Worm (Caenorhabditis elegans) whole organism, L3 larva: ENCODE data around the gene K06A4.6.
A peak's percentile ranks its signal among the peaks of the same experiment; 100 is the strongest.
"Not testable (repeated sequence)": the region's sequence is repeated elsewhere in the genome, so short reads cannot be mapped to it uniquely, and the experiment has no call there.

Source experiments
- ZK546.5 ChIP-seq: sonication (generic microtip); optimal IDR thresholded peaks from 2 replicates; lab custom pipeline; 2017; ENCODE audit warnings: missing biosample characterization, missing genetic modification characterization
- ceh-28 ChIP-seq: fragments of 150-350 bp; optimal IDR thresholded peaks from 2 replicates; lab custom pipeline; 2014; ENCODE audit warnings: missing biosample characterization, missing genetic modification reagents, missing genetic modification characterization
- ceh-82 ChIP-seq: fragments of 150-350 bp; optimal IDR thresholded peaks from 2 replicates; lab custom pipeline; 2014; ENCODE audit warnings: missing biosample characterization, missing genetic modification characterization
- egl-27 ChIP-seq: sonication (generic microtip); optimal IDR thresholded peaks from 4 replicates; lab custom pipeline; 2017; ENCODE audit warnings: missing biosample characterization, missing genetic modification reagents, missing genetic modification characterization
- elt-2 ChIP-seq: sonication (generic microtip); optimal IDR thresholded peaks from 2 replicates; lab custom pipeline; 2016; ENCODE audit warnings: missing genetic modification reagents, mild to moderate bottlenecking, missing genetic modification characterization, missing compliant biosample characterization
- fkh-2 ChIP-seq: fragments of 150-350 bp; optimal IDR thresholded peaks from 2 replicates; lab custom pipeline; 2014; ENCODE audit warnings: missing biosample characterization, missing genetic modification reagents, missing genetic modification characterization
- fos-1 ChIP-seq: fragments of 150-350 bp; optimal IDR thresholded peaks from 2 replicates; lab custom pipeline; 2014; ENCODE audit warnings: missing biosample characterization, missing genetic modification characterization
- jun-1 ChIP-seq: fragments of 150-350 bp; optimal IDR thresholded peaks from 2 replicates; lab custom pipeline; 2014; ENCODE audit warnings: missing biosample characterization, missing genetic modification reagents, missing genetic modification characterization
- lsy-12 ChIP-seq: sonication (generic microtip); optimal IDR thresholded peaks from 2 replicates; lab custom pipeline; 2016; ENCODE audit warnings: mild to moderate bottlenecking, missing genetic modification characterization, missing compliant biosample characterization
- nfya-1 ChIP-seq: sonication (generic microtip); optimal IDR thresholded peaks from 2 replicates; lab custom pipeline; 2017; ENCODE audit warnings: missing genetic modification characterization, mild to moderate bottlenecking, missing compliant biosample characterization, antibody characterized with exemption, moderate library complexity; ENCODE audit not compliant: insufficient read depth
- nhr-11 ChIP-seq: fragments of 150-350 bp; optimal IDR thresholded peaks from 2 replicates; lab custom pipeline; 2014; ENCODE audit warnings: missing biosample characterization, missing genetic modification characterization
- nhr-12 ChIP-seq: fragments of 150-350 bp; optimal IDR thresholded peaks from 2 replicates; lab custom pipeline; 2014; ENCODE audit warnings: missing biosample characterization, missing genetic modification characterization
- nhr-237 ChIP-seq: fragments of 150-350 bp; optimal IDR thresholded peaks from 2 replicates; lab custom pipeline; 2014; ENCODE audit warnings: missing biosample characterization, missing genetic modification characterization
- nhr-28 ChIP-seq: fragments of 150-350 bp; optimal IDR thresholded peaks from 2 replicates; lab custom pipeline; 2014; ENCODE audit warnings: missing biosample characterization, missing genetic modification characterization
- nhr-67 ChIP-seq: fragments of 150-350 bp; optimal IDR thresholded peaks from 2 replicates; lab custom pipeline; 2014; ENCODE audit warnings: missing biosample characterization, missing genetic modification characterization
- nhr-77 ChIP-seq: fragments of 150-350 bp; optimal IDR thresholded peaks from 2 replicates; lab custom pipeline; 2014; ENCODE audit warnings: missing biosample characterization, missing genetic modification characterization
- pha-4 ChIP-seq: fragments of 150-350 bp; optimal IDR thresholded peaks from 2 replicates; lab custom pipeline; 2014; ENCODE audit warnings: missing biosample characterization, missing genetic modification reagents, missing genetic modification characterization
- pqm-1 ChIP-seq: fragments of 150-350 bp; optimal IDR thresholded peaks from 2 replicates; lab custom pipeline; 2017; ENCODE audit warnings: missing biosample characterization, missing genetic modification characterization, inconsistent platforms
- skn-1 ChIP-seq: fragments of 150-350 bp; optimal IDR thresholded peaks from 2 replicates; lab custom pipeline; 2014; ENCODE audit warnings: missing biosample characterization, missing genetic modification characterization
- tbx-2 ChIP-seq: sonication (generic microtip); optimal IDR thresholded peaks from 2 replicates; lab custom pipeline; 2016; ENCODE audit warnings: mild to moderate bottlenecking, missing genetic modification characterization, missing compliant biosample characterization
- ztf-11 ChIP-seq: fragments of 150-350 bp; optimal IDR thresholded peaks from 2 replicates; lab custom pipeline; 2014; ENCODE audit warnings: missing biosample characterization, missing genetic modification characterization

Gene K06A4.6

DNA sequence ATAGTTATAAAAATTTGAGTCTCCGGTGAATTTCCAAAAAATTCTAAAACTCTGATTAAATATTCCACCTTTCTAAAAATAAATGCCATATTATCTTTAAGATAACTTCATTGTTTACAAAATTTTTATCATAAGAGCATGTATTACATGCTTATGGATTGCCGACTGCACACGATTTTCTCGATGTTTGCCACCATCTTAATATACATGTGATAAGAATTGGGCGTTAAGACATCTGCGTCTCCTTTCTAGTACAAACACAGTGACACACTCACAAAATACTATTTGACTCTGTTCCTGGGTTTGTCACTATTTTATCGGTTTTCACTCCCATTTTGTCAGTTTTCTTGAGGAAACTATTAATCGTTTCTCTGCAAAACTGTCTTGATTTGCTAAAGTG lies 37.4 kb downstream of the K06A4.6 start:
- TF ChIP-seq pqm-1 (tag; lab: Kevin White, UChicago) (peak; percentile 90), pha-4 (peak; percentile 89), nhr-77 (tag; lab: Kevin White, UChicago) (no peak), skn-1 (no peak), elt-2 (tag; lab: Kevin White, UChicago) (peak; percentile 96), nhr-28 (tag; lab: Kevin White, UChicago) (no peak), tbx-2 (no peak), jun-1 (peak; percentile 39)

DNA sequence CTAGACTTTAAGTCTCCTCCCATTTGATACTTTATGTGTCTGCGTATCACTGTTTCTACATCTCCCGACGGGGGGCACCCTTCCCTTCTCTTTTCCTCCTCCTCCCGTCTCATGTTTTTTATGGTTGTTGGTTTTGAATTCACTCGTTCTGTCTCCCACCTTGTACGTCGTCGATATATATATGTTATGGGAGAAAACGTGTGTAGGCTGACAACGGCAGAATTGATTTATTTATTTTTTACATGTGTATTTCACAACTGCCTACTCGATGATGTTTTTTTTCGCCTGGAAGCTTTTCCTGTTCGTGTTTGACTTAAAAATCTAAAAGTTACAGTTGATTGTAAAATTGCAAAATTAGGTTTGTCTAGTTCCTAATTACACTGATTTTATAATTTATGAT lies 38.0 kb downstream of the K06A4.6 start:
- peak; percentile 14 for TF ChIP-seq pha-4
- TF ChIP-seq tbx-2: no peak
- peak; percentile 17 for TF ChIP-seq elt-2 (tag; lab: Kevin White, UChicago)
- TF ChIP-seq fos-1 (tag; lab: Kevin White, UChicago): no peak

DNA sequence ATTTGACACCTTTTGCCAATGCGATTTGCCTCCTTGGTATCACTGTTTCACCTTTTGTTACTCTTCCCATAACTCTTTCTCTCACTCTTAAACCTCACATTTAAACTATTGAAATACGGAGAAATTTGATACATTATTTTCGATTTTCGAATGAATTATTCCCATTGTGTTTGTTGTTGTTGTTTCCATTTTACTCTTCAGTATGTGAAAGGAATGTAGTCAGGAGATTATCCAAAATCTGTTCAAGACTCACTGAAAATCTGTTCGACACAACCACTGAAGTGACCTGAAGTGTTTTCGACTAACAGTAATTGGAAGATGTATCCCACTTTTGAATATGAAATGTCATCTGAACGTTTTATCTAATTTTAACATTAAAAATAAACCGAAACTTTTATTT lies 39.4 kb downstream of the K06A4.6 start:
- TF ChIP-seq pha-4 (no peak), nfya-1 (tag; lab: Kevin White, UChicago) (no peak), nhr-67 (tag; lab: Kevin White, UChicago) (no peak), nhr-12 (tag; lab: Kevin White, UChicago) (no peak), ceh-28 (no peak), egl-27 (no peak)

DNA sequence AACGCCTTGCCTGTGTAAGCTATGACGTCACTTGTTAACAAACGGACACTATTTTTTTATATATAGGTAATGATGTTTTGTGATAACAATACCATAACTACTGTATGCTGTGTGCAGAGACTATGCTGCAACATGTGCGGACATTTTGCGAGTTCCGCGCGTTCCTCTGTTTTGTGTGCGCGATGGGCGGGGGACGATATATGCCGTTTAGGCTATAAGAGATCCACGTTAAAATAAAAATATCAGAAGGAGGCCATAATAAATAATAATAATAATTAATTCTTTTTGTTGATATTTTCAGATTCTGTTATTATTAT lies 40.5 kb downstream of the K06A4.6 start:
- no peak for TF ChIP-seq ZK546.5
- TF ChIP-seq lsy-12 (tag; lab: Kevin White, UChicago): no peak
- TF ChIP-seq ceh-82 (tag; lab: Kevin White, UChicago): no peak
- no peak for TF ChIP-seq pqm-1 (tag; lab: Kevin White, UChicago)
- TF ChIP-seq ztf-11 (tag; lab: Kevin White, UChicago): no peak
- TF ChIP-seq egl-27: no peak
- TF ChIP-seq nhr-11 (tag; lab: Kevin White, UChicago): no peak

DNA sequence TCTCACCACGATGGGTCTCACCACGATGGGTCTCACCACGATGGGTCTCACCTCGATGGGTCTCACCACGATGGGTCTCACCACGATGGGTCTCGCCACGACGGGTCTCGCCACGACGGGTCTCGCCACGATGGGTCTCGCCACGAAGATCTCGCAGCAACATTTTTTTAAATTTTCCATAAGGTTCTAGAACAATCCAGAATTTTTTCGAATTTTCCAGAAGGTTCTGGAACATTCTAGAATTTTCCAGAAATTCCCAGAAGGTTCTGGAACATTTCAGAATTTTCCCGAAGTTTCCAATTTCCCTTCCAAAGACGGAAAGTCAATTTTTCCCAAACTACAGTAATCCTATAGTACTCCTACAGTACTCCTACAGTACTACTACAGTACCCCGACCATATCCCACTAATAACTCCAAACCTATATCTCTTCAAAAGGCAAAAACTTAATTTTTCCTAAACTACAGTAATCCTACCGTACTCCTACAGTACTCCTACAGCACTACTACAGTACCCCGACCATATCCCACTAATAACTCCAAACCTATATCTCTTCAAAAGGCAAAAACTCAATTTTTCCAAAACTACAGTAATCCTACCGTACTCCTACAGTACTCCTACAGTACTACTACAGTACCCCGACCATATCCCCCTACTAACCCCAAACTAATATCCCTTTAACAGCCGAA lies 41.0 kb downstream of the K06A4.6 start, which contains the start of gene Y54B9A.1:
TSS of gene Y54B9A.1 (minus strand) at position 235 of the 688 bp plus-strand sequence.
- TF ChIP-seq nhr-237 (tag; lab: Kevin White, UChicago); ceh-28; fkh-2: not testable (repeated sequence)
